Fruit fly (Drosophila melanogaster) whole organism, embryonic: ENCODE results near the gene Mrm2.

Experiments used
- Antp ChIP-seq: fragments of 200-800 bp; sonication (Bioruptor generic); optimal IDR thresholded peaks from 3 replicates; lab custom pipeline; 2016; ENCODE audit warnings: missing biosample characterization, missing genetic modification characterization
- CG10565 ChIP-seq: fragments of 200-800 bp; sonication (Bioruptor generic); optimal IDR thresholded peaks from 3 replicates; lab custom pipeline; 2016; ENCODE audit warnings: missing biosample characterization, mild to moderate bottlenecking, missing genetic modification characterization
- CG11398 ChIP-seq: fragments of 200-800 bp; sonication (Bioruptor generic); optimal IDR thresholded peaks from 2 replicates; lab custom pipeline; 2016; ENCODE audit warnings: missing biosample characterization, missing genetic modification characterization
- CG12299 ChIP-seq: fragments of 200-800 bp; sonication (Bioruptor generic); optimal IDR thresholded peaks from 2 replicates; lab custom pipeline; 2018; ENCODE audit warnings: missing biosample characterization, mild to moderate bottlenecking, missing genetic modification characterization
- CG14014 ChIP-seq: fragments of 200-800 bp; sonication (Bioruptor generic); IDR thresholded peaks from 2 replicates; pipeline ENCODE4 v1.3.6; 2022; ENCODE audit warnings: missing biosample characterization, missing genetic modification characterization
- CG14710 ChIP-seq: fragments of 200-800 bp; sonication (Bioruptor generic); optimal IDR thresholded peaks from 3 replicates; lab custom pipeline; 2019; ENCODE audit warnings: missing biosample characterization, mild to moderate bottlenecking, missing genetic modification characterization, moderate library complexity
- CG15514 ChIP-seq: fragments of 200-800 bp; sonication (Bioruptor generic); optimal IDR thresholded peaks from 3 replicates; lab custom pipeline; 2017; ENCODE audit warnings: missing biosample characterization, missing genetic modification characterization, mild to moderate bottlenecking, moderate library complexity, missing genetic modification reagents
- CG18764 ChIP-seq: fragments of 200-800 bp; sonication (Bioruptor generic); optimal IDR thresholded peaks from 3 replicates; lab custom pipeline; 2016; ENCODE audit warnings: missing biosample characterization, missing genetic modification characterization
- CG32767 ChIP-seq: fragments of 200-800 bp; sonication (Bioruptor generic); IDR thresholded peaks from 2 replicates; pipeline ENCODE4 v1.3.6; 2022; ENCODE audit warnings: missing biosample characterization, missing genetic modification characterization
- CG6813 ChIP-seq: fragments of 200-800 bp; sonication (Bioruptor generic); optimal IDR thresholded peaks from 2 replicates; lab custom pipeline; 2017; ENCODE audit warnings: missing biosample characterization, missing genetic modification characterization, mild to moderate bottlenecking, moderate library complexity, missing genetic modification reagents
- CG7928 ChIP-seq: fragments of 200-800 bp; sonication (Bioruptor generic); optimal IDR thresholded peaks from 2 replicates; lab custom pipeline; 2017; ENCODE audit warnings: missing biosample characterization, mild to moderate bottlenecking, missing genetic modification characterization
- CG7963 ChIP-seq: fragments of 200-800 bp; sonication (Bioruptor generic); IDR thresholded peaks from 3 replicates; pipeline ENCODE4 v1.3.6; 2022; ENCODE audit warnings: missing biosample characterization, missing genetic modification characterization; ENCODE audit not compliant: partially characterized antibody
- CG9215 ChIP-seq: fragments of 200-800 bp; sonication (Bioruptor generic); IDR thresholded peaks from 2 replicates; pipeline ENCODE4 v1.3.6; 2022; ENCODE audit warnings: missing biosample characterization, missing genetic modification characterization
- Dp ChIP-seq: fragments of 200-800 bp; sonication (Bioruptor generic); optimal IDR thresholded peaks from 2 replicates; lab custom pipeline; 2018; ENCODE audit warnings: missing biosample characterization, mild to moderate bottlenecking, missing genetic modification characterization, moderate library complexity
- Drgx ChIP-seq: fragments of 200-800 bp; sonication (Bioruptor generic); IDR thresholded peaks from 2 replicates; pipeline ENCODE4 v1.3.6; 2022; ENCODE audit warnings: missing biosample characterization, missing genetic modification characterization
- Ets97D ChIP-seq: fragments of 200-800 bp; sonication (Bioruptor generic); optimal IDR thresholded peaks from 3 replicates; lab custom pipeline; 2016; ENCODE audit warnings: missing biosample characterization, missing genetic modification characterization
- Gsc ChIP-seq: fragments of 200-800 bp; sonication (Bioruptor generic); IDR thresholded peaks from 2 replicates; pipeline ENCODE4 v1.3.6; 2022; ENCODE audit warnings: missing biosample characterization, missing genetic modification characterization
- HLHmδ ChIP-seq: fragments of 200-800 bp; sonication (Bioruptor generic); optimal IDR thresholded peaks from 2 replicates; lab custom pipeline; 2018; ENCODE audit warnings: missing biosample characterization, mild to moderate bottlenecking, missing genetic modification characterization, moderate library complexity
- HmgD ChIP-seq: fragments of 200-800 bp; sonication (Bioruptor generic); optimal IDR thresholded peaks from 3 replicates; lab custom pipeline; 2016; ENCODE audit warnings: missing biosample characterization, missing genetic modification characterization
- Kr ChIP-seq: fragments of 200-800 bp; sonication (Bioruptor generic); optimal IDR thresholded peaks from 2 replicates; lab custom pipeline; 2017; ENCODE audit warnings: missing biosample characterization, mild to moderate bottlenecking, missing genetic modification characterization
- Lpt ChIP-seq: fragments of >200 bp; optimal IDR thresholded peaks from 2 replicates; lab custom pipeline; 2018; ENCODE audit warnings: missing biosample characterization, missing genetic modification characterization
- Max ChIP-seq: fragments of 200-800 bp; sonication (Bioruptor generic); optimal IDR thresholded peaks from 2 replicates; lab custom pipeline; 2016; ENCODE audit warnings: missing biosample characterization, mild to moderate bottlenecking, missing genetic modification characterization
- Med ChIP-seq: fragments of 200-800 bp; sonication (Bioruptor generic); peaks from one replicate; lab custom pipeline; 2016; ENCODE audit warnings: missing biosample characterization, missing genetic modification characterization, mild to moderate bottlenecking, inconsistent platforms, moderate library complexity
- Mrtf ChIP-seq: fragments of 200-800 bp; sonication (Bioruptor generic); IDR thresholded peaks from 3 replicates; pipeline ENCODE4 v1.3.6; 2022; ENCODE audit warnings: missing biosample characterization, missing genetic modification characterization
- Myb ChIP-seq: fragments of 200-800 bp; sonication (Bioruptor generic); optimal IDR thresholded peaks from 2 replicates; lab custom pipeline; 2016; ENCODE audit warnings: missing biosample characterization, missing genetic modification characterization
- NFAT ChIP-seq: fragments of 200-800 bp; sonication (Bioruptor generic); IDR thresholded peaks from 2 replicates; pipeline ENCODE4 v1.3.6; 2022; ENCODE audit warnings: missing biosample characterization, missing genetic modification characterization
- Neu2 ChIP-seq: fragments of 200-800 bp; sonication (Bioruptor generic); optimal IDR thresholded peaks from 3 replicates; lab custom pipeline; 2016; ENCODE audit warnings: missing biosample characterization, missing genetic modification characterization, borderline replicate concordance
- Pdp1 ChIP-seq, 2 experiments: fragments of 200-800 bp; sonication (Bioruptor generic); optimal IDR thresholded peaks; 3 replicates each; lab custom pipeline; 2016; ENCODE audit warnings: missing biosample characterization in 2 of 2, missing genetic modification characterization in 2 of 2, mild to moderate bottlenecking in 1 of 2, moderate library complexity in 1 of 2
- Tbp ChIP-seq: fragments of >200 bp; optimal IDR thresholded peaks from 2 replicates; lab custom pipeline; 2018; ENCODE audit warnings: missing biosample characterization, missing genetic modification characterization
- Usf ChIP-seq: fragments of 200-800 bp; sonication (Bioruptor generic); optimal IDR thresholded peaks from 2 replicates; lab custom pipeline; 2017; ENCODE audit warnings: missing genotype, missing biosample characterization, missing genetic modification characterization
- aop ChIP-seq: fragments of 200-800 bp; sonication (Bioruptor generic); IDR thresholded peaks from 2 replicates; pipeline ENCODE4 v1.3.6; 2022; ENCODE audit warnings: missing biosample characterization, missing genetic modification characterization
- ap ChIP-seq: fragments of 200-800 bp; sonication (Bioruptor generic); IDR thresholded peaks from 2 replicates; pipeline ENCODE4 v1.3.6; 2022; ENCODE audit warnings: missing biosample characterization, missing genetic modification characterization
- az2 ChIP-seq: fragments of 200-800 bp; sonication (Bioruptor generic); optimal IDR thresholded peaks from 3 replicates; lab custom pipeline; 2016; ENCODE audit warnings: missing biosample characterization, missing genetic modification characterization
- bcd ChIP-seq: fragments of 200-800 bp; sonication (Bioruptor generic); optimal IDR thresholded peaks from 2 replicates; lab custom pipeline; 2017; ENCODE audit warnings: missing biosample characterization, mild to moderate bottlenecking, missing genetic modification characterization
- bowl ChIP-seq: fragments of 200-800 bp; sonication (Bioruptor generic); IDR thresholded peaks from 2 replicates; pipeline ENCODE4 v1.3.6; 2022; ENCODE audit warnings: missing biosample characterization, missing genetic modification characterization
- btn ChIP-seq: fragments of 200-800 bp; sonication (Bioruptor generic); optimal IDR thresholded peaks from 2 replicates; lab custom pipeline; 2016; ENCODE audit warnings: missing biosample characterization, missing genetic modification characterization
- cato ChIP-seq: fragments of 200-800 bp; sonication (Bioruptor generic); optimal IDR thresholded peaks from 2 replicates; lab custom pipeline; 2016; ENCODE audit warnings: missing biosample characterization, missing genetic modification characterization, borderline replicate concordance
- caup ChIP-seq: fragments of 200-800 bp; sonication (Bioruptor generic); optimal IDR thresholded peaks from 3 replicates; lab custom pipeline; 2017; ENCODE audit warnings: missing biosample characterization, mild to moderate bottlenecking, missing genetic modification characterization, moderate library complexity; ENCODE audit not compliant: severe bottlenecking
- chm ChIP-seq: fragments of 200-800 bp; sonication (Bioruptor generic); IDR thresholded peaks from 2 replicates; pipeline ENCODE4 v1.3.6; 2022; ENCODE audit warnings: missing biosample characterization, missing genetic modification characterization
- crp ChIP-seq, 2 experiments: fragments of 200-800 bp; sonication (Bioruptor generic); optimal IDR thresholded peaks; 2 replicates in 1 of 2; 3 replicates in 1 of 2; lab custom pipeline; 2017; ENCODE audit warnings: missing biosample characterization in 2 of 2, missing genetic modification characterization in 2 of 2, mild to moderate bottlenecking in 1 of 2, moderate library complexity in 1 of 2
- dmrt99B ChIP-seq: fragments of 200-800 bp; sonication (Bioruptor generic); optimal IDR thresholded peaks from 2 replicates; lab custom pipeline; 2018; ENCODE audit warnings: missing biosample characterization, mild to moderate bottlenecking, missing genetic modification characterization, moderate library complexity
- gro ChIP-seq: fragments of 200-800 bp; sonication (Bioruptor generic); optimal IDR thresholded peaks from 2 replicates; lab custom pipeline; 2016; ENCODE audit warnings: missing biosample characterization, missing genetic modification characterization
- hbn ChIP-seq: fragments of 200-800 bp; sonication (Bioruptor generic); IDR thresholded peaks from 2 replicates; pipeline ENCODE4 v1.3.6; 2022; ENCODE audit warnings: missing biosample characterization, missing genetic modification characterization; ENCODE audit not compliant: partially characterized antibody
- jing ChIP-seq: fragments of 200-800 bp; sonication (Bioruptor generic); optimal IDR thresholded peaks from 2 replicates; lab custom pipeline; 2018; ENCODE audit warnings: missing biosample characterization, mild to moderate bottlenecking, missing genetic modification characterization
- schlank ChIP-seq: fragments of 200-800 bp; sonication (Bioruptor generic); optimal IDR thresholded peaks from 2 replicates; lab custom pipeline; 2018; ENCODE audit warnings: missing biosample characterization, mild to moderate bottlenecking, missing genetic modification characterization
- sens ChIP-seq: fragments of 200-800 bp; sonication (Bioruptor generic); peaks from one replicate; lab custom pipeline; 2016; ENCODE audit warnings: missing biosample characterization, missing genetic modification characterization
- tna ChIP-seq: fragments of 200-800 bp; sonication (Bioruptor generic); IDR thresholded peaks from 2 replicates; pipeline ENCODE4 v1.3.6; 2022; ENCODE audit warnings: missing biosample characterization, missing genetic modification characterization; ENCODE audit not compliant: partially characterized antibody
- twi ChIP-seq: fragments of 200-800 bp; optimal IDR thresholded peaks from 2 replicates; lab custom pipeline; 2019; ENCODE audit warnings: missing biosample characterization, mild to moderate bottlenecking, missing genetic modification characterization, moderate library complexity
- wor ChIP-seq: fragments of 200-800 bp; sonication (Bioruptor generic); IDR thresholded peaks from 2 replicates; pipeline ENCODE4 v1.3.6; 2022; ENCODE audit warnings: missing biosample characterization, missing genetic modification characterization

The Mrm2 gene

dm6 chr3R:19846870-19847590 is 14.4 kb upstream of the Mrm2 start, which contains the start of gene MICU3 (continued):
- TF ChIP-seq twi (tag; lab: Kevin White, UChicago) = no peak
- no peak for TF ChIP-seq Neu2 (GFP tag; lab: Kevin White, UChicago)
- peak; percentile 71; the same call in 1 of the 2 replicates for TF ChIP-seq chm (GFP tag; lab: Robert Waterston, UW)
- 0 out of 3 replicates have a peak, but pooled peaks have one; percentile 15 for TF ChIP-seq Mrtf
- peak; percentile 65 for TF ChIP-seq CG14014
- TF ChIP-seq CG18764 = peak; percentile 67
- peak; percentile 29 for TF ChIP-seq CG15514 (GFP tag; lab: Kevin White, UChicago)
- TF ChIP-seq hbn (GFP tag; lab: Robert Waterston, UW) = peak; percentile 66; the same call in 1 of the 2 replicates
- peak; percentile 50 for TF ChIP-seq caup
- TF ChIP-seq Gsc = no peak
- TF ChIP-seq CG12299 = no peak
- no peak for TF ChIP-seq aop (GFP tag; lab: Robert Waterston, UW)
- no peak for TF ChIP-seq CG32767 (GFP tag; lab: Robert Waterston, UW)
- peak; percentile 46 for TF ChIP-seq Myb (GFP tag; lab: Kevin White, UChicago)
- no peak for TF ChIP-seq CG6813 (GFP tag; lab: Kevin White, UChicago)
- TF ChIP-seq dmrt99B (tag; lab: Kevin White, UChicago) = no peak
- TF ChIP-seq Antp (GFP tag; lab: Kevin White, UChicago) = peak; percentile 66
- TF ChIP-seq schlank = no peak
- peak; percentile 79 for TF ChIP-seq CG14710
- peak; percentile 62 for TF ChIP-seq az2 (GFP tag; lab: Kevin White, UChicago)
- TF ChIP-seq HmgD (GFP tag; lab: Kevin White, UChicago) = no peak
- TF ChIP-seq Med (GFP tag; lab: Kevin White, UChicago) = peak; percentile 96
- TF ChIP-seq gro = no peak
- TF ChIP-seq bowl (GFP tag; lab: Robert Waterston, UW) = 0 out of 2 replicates have a peak, but pooled peaks have one; percentile 18
- peak; percentile 68; the same call in 1 of the 2 replicates for TF ChIP-seq CG9215 (GFP tag; lab: Robert Waterston, UW)
- TF ChIP-seq Pdp1 (GFP tag; optimal IDR thresholded peaks at IDR 0.05; lab: Kevin White, UChicago) = peak; percentile 56 to 67
- peak; percentile 31 for TF ChIP-seq Usf (GFP tag; lab: Kevin White, UChicago)
- TF ChIP-seq Lpt (GFP tag; lab: Kevin White, UChicago) = no peak
- no peak for TF ChIP-seq btn (GFP tag; lab: Kevin White, UChicago)
- peak; percentile 42; the same call in 1 of the 2 replicates for TF ChIP-seq ap (GFP tag; lab: Robert Waterston, UW)
- peak; percentile 46; the same call in 1 of the 3 replicates for TF ChIP-seq CG7963
- TF ChIP-seq crp (GFP tag; optimal IDR thresholded peaks at IDR 0.05; lab: Kevin White, UChicago) = peak in 1 of 2 experiments; percentile 31
- peak; percentile 53 for TF ChIP-seq cato (GFP tag; lab: Kevin White, UChicago)
- peak; percentile 79 for TF ChIP-seq NFAT (GFP tag; lab: Robert Waterston, UW)
- peak; percentile 90 for TF ChIP-seq sens (GFP tag; lab: Kevin White, UChicago)
- TF ChIP-seq Drgx (GFP tag; lab: Robert Waterston, UW) = no peak
- peak; percentile 83 for TF ChIP-seq Dp (GFP tag; lab: Kevin White, UChicago)
- peak; percentile 41 for TF ChIP-seq Max
- no peak for TF ChIP-seq HLHmδ (GFP tag; lab: Kevin White, UChicago)
- no peak for TF ChIP-seq CG10565 (GFP tag; lab: Kevin White, UChicago)
- peak; percentile 63 for TF ChIP-seq bcd
- TF ChIP-seq Kr (GFP tag; lab: Kevin White, UChicago) = no peak
- peak; percentile 21 for TF ChIP-seq jing (GFP tag; lab: Kevin White, UChicago)
- TF ChIP-seq CG11398 = no peak
- TF ChIP-seq Ets97D (GFP tag; lab: Kevin White, UChicago) = peak; percentile 41
- no peak for TF ChIP-seq tna (GFP tag; lab: Robert Waterston, UW)
- TF ChIP-seq Tbp (GFP tag; lab: Kevin White, UChicago) = no peak
- 0 out of 2 replicates have a peak, but pooled peaks have one; percentile 32 for TF ChIP-seq wor (GFP tag; lab: Robert Waterston, UW)
- TF ChIP-seq CG7928 (GFP tag; lab: Kevin White, UChicago) = peak; percentile 52
